Fruit fly (Drosophila melanogaster) whole organism, embryonic: ENCODE data around the gene CG10793.

Experiments used
- ATbp ChIP-seq: fragments of 200-800 bp; sonication (Bioruptor generic); optimal IDR thresholded peaks from 2 replicates; lab custom pipeline; 2017; ENCODE audit warnings: missing biosample characterization, mild to moderate bottlenecking, missing genetic modification characterization, missing genetic modification reagents
- Asciz ChIP-seq: fragments of 200-800 bp; sonication (Bioruptor generic); optimal IDR thresholded peaks from 2 replicates; lab custom pipeline; 2017; ENCODE audit warnings: missing biosample characterization, mild to moderate bottlenecking, missing genetic modification characterization, missing genetic modification reagents
- Atf6 ChIP-seq: fragments of 200-800 bp; sonication (Bioruptor generic); IDR thresholded peaks from 2 replicates; pipeline ENCODE4 v1.3.6; 2022; ENCODE audit warnings: missing biosample characterization, missing genetic modification characterization
- Bteb2 ChIP-seq: fragments of 200-800 bp; sonication (Bioruptor generic); optimal IDR thresholded peaks from 2 replicates; lab custom pipeline; 2016; ENCODE audit warnings: missing biosample characterization, missing genetic modification characterization
- CG12219 ChIP-seq: fragments of 200-800 bp; sonication (Bioruptor generic); optimal IDR thresholded peaks from 3 replicates; lab custom pipeline; 2018; ENCODE audit warnings: missing biosample characterization, mild to moderate bottlenecking, missing genetic modification characterization
- CG12391 ChIP-seq: fragments of 200-800 bp; sonication (Bioruptor generic); optimal IDR thresholded peaks from 3 replicates; lab custom pipeline; 2018; ENCODE audit warnings: missing biosample characterization, mild to moderate bottlenecking, missing genetic modification characterization, moderate library complexity
- CG13775 ChIP-seq: fragments of 200-800 bp; sonication (Bioruptor generic); optimal IDR thresholded peaks from 3 replicates; lab custom pipeline; 2017; ENCODE audit warnings: missing biosample characterization, mild to moderate bottlenecking, missing genetic modification characterization
- CG14441 ChIP-seq: fragments of 200-800 bp; sonication (Bioruptor generic); IDR thresholded peaks from 2 replicates; pipeline ENCODE4 v1.3.6; 2022; ENCODE audit warnings: missing biosample characterization, missing genetic modification characterization
- CG1529 ChIP-seq: fragments of 200-800 bp; sonication (Bioruptor generic); optimal IDR thresholded peaks from 3 replicates; lab custom pipeline; 2018; ENCODE audit warnings: missing biosample characterization, missing genetic modification characterization
- CG15696 ChIP-seq: fragments of 200-800 bp; sonication (Bioruptor generic); optimal IDR thresholded peaks from 2 replicates; lab custom pipeline; 2019; ENCODE audit warnings: missing biosample characterization, mild to moderate bottlenecking, missing genetic modification characterization, moderate library complexity
- CG2678 ChIP-seq: fragments of 200-800 bp; sonication (Bioruptor generic); optimal IDR thresholded peaks from 3 replicates; lab custom pipeline; 2019; ENCODE audit warnings: missing biosample characterization, mild to moderate bottlenecking, missing genetic modification characterization, moderate library complexity
- CG31224 ChIP-seq: fragments of 200-800 bp; sonication (Bioruptor generic); IDR thresholded peaks from 2 replicates; pipeline ENCODE4 v1.3.6; 2022; ENCODE audit warnings: missing biosample characterization, missing genetic modification characterization
- CG32767 ChIP-seq: fragments of 200-800 bp; sonication (Bioruptor generic); IDR thresholded peaks from 2 replicates; pipeline ENCODE4 v1.3.6; 2022; ENCODE audit warnings: missing biosample characterization, missing genetic modification characterization
- CG3995 ChIP-seq: fragments of 200-800 bp; sonication (Bioruptor generic); optimal IDR thresholded peaks from 3 replicates; lab custom pipeline; 2016; ENCODE audit warnings: missing biosample characterization, missing genetic modification characterization
- CG6272 ChIP-seq: fragments of 200-800 bp; sonication (Bioruptor generic); IDR thresholded peaks from 2 replicates; pipeline ENCODE4 v1.3.6; 2022; ENCODE audit warnings: missing biosample characterization, missing genetic modification characterization
- CG6683 ChIP-seq: fragments of 200-800 bp; sonication (Bioruptor generic); optimal IDR thresholded peaks from 2 replicates; lab custom pipeline; 2017; ENCODE audit warnings: missing biosample characterization, mild to moderate bottlenecking, missing genetic modification characterization, missing genetic modification reagents
- CG8478 ChIP-seq: fragments of >200 bp; optimal IDR thresholded peaks from 2 replicates; lab custom pipeline; 2018
- CG9876 ChIP-seq: fragments of 200-800 bp; sonication (Bioruptor generic); optimal IDR thresholded peaks from 2 replicates; lab custom pipeline; 2016; ENCODE audit warnings: missing biosample characterization, missing genetic modification characterization
- CoRest ChIP-seq: fragments of 200-800 bp; sonication (Bioruptor generic); optimal IDR thresholded peaks from 3 replicates; lab custom pipeline; 2018; ENCODE audit warnings: missing biosample characterization, mild to moderate bottlenecking, missing genetic modification characterization, moderate library complexity
- Dref ChIP-seq: fragments of 200-800 bp; sonication (Bioruptor generic); IDR thresholded peaks from 2 replicates; pipeline ENCODE4 v1.3.6; 2022; ENCODE audit warnings: missing biosample characterization, missing genetic modification characterization
- ERR ChIP-seq: fragments of 200-800 bp; sonication (Bioruptor generic); optimal IDR thresholded peaks from 2 replicates; lab custom pipeline; 2016; ENCODE audit warnings: missing biosample characterization, missing genetic modification characterization
- Elba2 ChIP-seq: fragments of 200-800 bp; sonication (Bioruptor generic); optimal IDR thresholded peaks from 3 replicates; lab custom pipeline; 2016; ENCODE audit warnings: missing biosample characterization, missing genetic modification characterization
- GATAe ChIP-seq: fragments of 200-800 bp; sonication (Bioruptor generic); conservative IDR thresholded peaks from 2 replicates; pipeline ENCODE4 v1.3.6; 2022; ENCODE audit warnings: missing biosample characterization, missing genetic modification characterization
- Hr39 ChIP-seq: fragments of >200 bp; optimal IDR thresholded peaks from 2 replicates; lab custom pipeline; 2017
- Kr ChIP-seq: fragments of 200-800 bp; sonication (Bioruptor generic); optimal IDR thresholded peaks from 2 replicates; lab custom pipeline; 2017; ENCODE audit warnings: missing biosample characterization, mild to moderate bottlenecking, missing genetic modification characterization
- Lim3 ChIP-seq: fragments of 200-800 bp; sonication (Bioruptor generic); IDR thresholded peaks from 2 replicates; pipeline ENCODE4 v1.3.6; 2022; ENCODE audit warnings: missing biosample characterization, missing genetic modification characterization
- Lpt ChIP-seq: fragments of >200 bp; optimal IDR thresholded peaks from 2 replicates; lab custom pipeline; 2018; ENCODE audit warnings: missing biosample characterization, missing genetic modification characterization
- MBD-R2 ChIP-seq: fragments of 200-800 bp; sonication (Bioruptor generic); IDR thresholded peaks from 2 replicates; pipeline ENCODE4 v1.3.6; 2022; ENCODE audit warnings: missing biosample characterization, missing genetic modification characterization
- MTF-1 ChIP-seq: fragments of 200-800 bp; sonication (Bioruptor generic); optimal IDR thresholded peaks from 2 replicates; lab custom pipeline; 2018; ENCODE audit warnings: missing biosample characterization, mild to moderate bottlenecking, missing genetic modification characterization, borderline replicate concordance
- NFAT ChIP-seq: fragments of 200-800 bp; sonication (Bioruptor generic); IDR thresholded peaks from 2 replicates; pipeline ENCODE4 v1.3.6; 2022; ENCODE audit warnings: missing biosample characterization, missing genetic modification characterization
- PHDP ChIP-seq: fragments of 200-800 bp; sonication (Bioruptor generic); optimal IDR thresholded peaks from 3 replicates; lab custom pipeline; 2018; ENCODE audit warnings: missing biosample characterization, mild to moderate bottlenecking, missing genetic modification characterization, moderate library complexity
- Scr ChIP-seq: fragments of 200-800 bp; sonication (Bioruptor generic); IDR thresholded peaks from 2 replicates; pipeline ENCODE4 v1.3.6; 2022; ENCODE audit warnings: missing biosample characterization, missing genetic modification characterization; ENCODE audit not compliant: partially characterized antibody
- Taf1 ChIP-seq: fragments of 200-800 bp; sonication (Bioruptor generic); IDR thresholded peaks from 2 replicates; pipeline ENCODE4 v1.3.6; 2022; ENCODE audit warnings: missing biosample characterization, missing genetic modification characterization
- amos ChIP-seq: fragments of 200-800 bp; sonication (Bioruptor generic); IDR thresholded peaks from 2 replicates; pipeline ENCODE4 v1.3.6; 2022; ENCODE audit warnings: missing biosample characterization, missing genetic modification characterization; ENCODE audit not compliant: partially characterized antibody
- ara ChIP-seq: fragments of 200-800 bp; sonication (Bioruptor generic); IDR thresholded peaks from 2 replicates; pipeline ENCODE4 v1.3.6; 2022; ENCODE audit warnings: missing biosample characterization, missing genetic modification characterization
- ase ChIP-seq: fragments of 200-800 bp; sonication (Bioruptor generic); IDR thresholded peaks from 3 replicates; pipeline ENCODE4 v1.3.6; 2022; ENCODE audit warnings: missing biosample characterization, missing genetic modification characterization
- cg ChIP-seq: fragments of 200-800 bp; sonication (Bioruptor generic); optimal IDR thresholded peaks from 3 replicates; lab custom pipeline; 2019; ENCODE audit warnings: missing biosample characterization, mild to moderate bottlenecking, missing genetic modification characterization, moderate library complexity
- chm ChIP-seq: fragments of 200-800 bp; sonication (Bioruptor generic); IDR thresholded peaks from 2 replicates; pipeline ENCODE4 v1.3.6; 2022; ENCODE audit warnings: missing biosample characterization, missing genetic modification characterization
- dysf ChIP-seq: fragments of 200-800 bp; sonication (Bioruptor generic); IDR thresholded peaks from 3 replicates; pipeline ENCODE4 v1.3.6; 2022; ENCODE audit warnings: missing biosample characterization, missing genetic modification characterization
- en ChIP-seq: fragments of 200-800 bp; sonication (Bioruptor generic); optimal IDR thresholded peaks from 2 replicates; lab custom pipeline; 2016; ENCODE audit warnings: missing biosample characterization, missing genetic modification characterization
- fru ChIP-seq: fragments of >200 bp; optimal IDR thresholded peaks from 2 replicates; lab custom pipeline; 2017
- gce ChIP-seq: fragments of 200-800 bp; sonication (Bioruptor generic); IDR thresholded peaks from 3 replicates; pipeline ENCODE4 v1.3.6; 2022; ENCODE audit warnings: missing biosample characterization, missing genetic modification characterization
- hth ChIP-seq: fragments of >200 bp; optimal IDR thresholded peaks from 2 replicates; lab custom pipeline; 2017; ENCODE audit warnings: inconsistent platforms
- kay ChIP-seq: fragments of 200-800 bp; sonication (Bioruptor generic); optimal IDR thresholded peaks from 2 replicates; lab custom pipeline; 2016; ENCODE audit warnings: missing biosample characterization, missing genetic modification characterization
- klu ChIP-seq: fragments of 200-800 bp; sonication (Bioruptor generic); IDR thresholded peaks from 2 replicates; pipeline ENCODE4 v1.3.6; 2022; ENCODE audit warnings: missing biosample characterization, missing genetic modification characterization
- maf-S ChIP-seq: fragments of 200-800 bp; sonication (Bioruptor generic); optimal IDR thresholded peaks from 2 replicates; lab custom pipeline; 2016; ENCODE audit warnings: missing biosample characterization, missing genetic modification characterization
- psq ChIP-seq: fragments of 200-800 bp; sonication (Bioruptor generic); optimal IDR thresholded peaks from 2 replicates; lab custom pipeline; 2017; ENCODE audit warnings: missing biosample characterization, missing genetic modification characterization
- sd ChIP-seq: fragments of 200-800 bp; sonication (Bioruptor generic); optimal IDR thresholded peaks from 3 replicates; lab custom pipeline; 2018; ENCODE audit warnings: missing biosample characterization, mild to moderate bottlenecking, missing genetic modification characterization, moderate library complexity
- slp2 ChIP-seq: fragments of 200-800 bp; sonication (Bioruptor generic); optimal IDR thresholded peaks from 2 replicates; lab custom pipeline; 2016; ENCODE audit warnings: missing biosample characterization, missing genetic modification characterization
- sug ChIP-seq: fragments of 200-800 bp; optimal IDR thresholded peaks from 2 replicates; lab custom pipeline; 2019; ENCODE audit warnings: missing biosample characterization, mild to moderate bottlenecking, missing genetic modification characterization, moderate library complexity
- ttk ChIP-seq: fragments of 200-800 bp; sonication (Bioruptor generic); IDR thresholded peaks from 2 replicates; pipeline ENCODE4 v2.1.2; 2022; ENCODE audit warnings: missing biosample characterization, missing genetic modification characterization
- usp ChIP-seq: fragments of >200 bp; optimal IDR thresholded peaks from 2 replicates; lab custom pipeline; 2017; ENCODE audit warnings: missing biosample characterization, missing genetic modification characterization
- vfl ChIP-seq: fragments of 200-800 bp; sonication (Bioruptor generic); optimal IDR thresholded peaks from 2 replicates; lab custom pipeline; 2016; ENCODE audit warnings: missing biosample characterization, missing genetic modification characterization
- wor ChIP-seq: fragments of 200-800 bp; sonication (Bioruptor generic); IDR thresholded peaks from 2 replicates; pipeline ENCODE4 v1.3.6; 2022; ENCODE audit warnings: missing biosample characterization, missing genetic modification characterization

Gene CG10793

dm6 chrX:3363676-3364075 is 47.5 kb upstream of the CG10793 start (continued):
- no peak for TF ChIP-seq CG12219 (GFP tag; lab: Kevin White, UChicago)
- no peak for TF ChIP-seq psq
- TF ChIP-seq CG13775 (GFP tag; lab: Kevin White, UChicago), result peak; percentile 54
- TF ChIP-seq GATAe, result peak; percentile 17; the same call in 1 of the 2 replicates
- no peak for TF ChIP-seq cg (GFP tag; lab: Kevin White, UChicago)
- no peak for TF ChIP-seq CG6272
- no peak for TF ChIP-seq amos (GFP tag; lab: Robert Waterston, UW)
- no peak for TF ChIP-seq Elba2
- peak; percentile 75 for TF ChIP-seq CG2678 (tag; lab: Kevin White, UChicago)
- TF ChIP-seq CG6683 (GFP tag; lab: Kevin White, UChicago), result peak; percentile 4
- no peak for TF ChIP-seq Hr39
- no peak for TF ChIP-seq CG3995 (GFP tag; lab: Kevin White, UChicago)
- TF ChIP-seq chm (GFP tag; lab: Robert Waterston, UW), result peak; percentile 37; the same call in 1 of the 2 replicates
- peak; percentile 77 for TF ChIP-seq Taf1
- TF ChIP-seq Bteb2 (GFP tag; lab: Kevin White, UChicago), result peak; percentile 68
- peak; percentile 60 for TF ChIP-seq sd (tag; lab: Kevin White, UChicago)
- peak; percentile 46; the same call in 1 of the 2 replicates for TF ChIP-seq CG14441 (GFP tag; lab: Robert Waterston, UW)
- no peak for TF ChIP-seq hth (lab: Kevin White, UChicago)
- peak; percentile 58 for TF ChIP-seq maf-S (GFP tag; lab: Kevin White, UChicago)
- TF ChIP-seq Lim3 (GFP tag; lab: Robert Waterston, UW), result no peak
- no peak for TF ChIP-seq Kr (GFP tag; lab: Kevin White, UChicago)
- peak; percentile 68 for TF ChIP-seq klu
- TF ChIP-seq kay (GFP tag; lab: Kevin White, UChicago), result peak; percentile 38
- TF ChIP-seq PHDP (tag; lab: Kevin White, UChicago), result peak; percentile 68
- TF ChIP-seq NFAT (GFP tag; lab: Robert Waterston, UW), result peak; percentile 93
- TF ChIP-seq ERR (GFP tag; lab: Kevin White, UChicago), result peak; percentile 68
- no peak for TF ChIP-seq Dref (GFP tag; lab: Robert Waterston, UW)
- peak; percentile 11 for TF ChIP-seq en (GFP tag; lab: Kevin White, UChicago)
- TF ChIP-seq Scr (GFP tag; lab: Robert Waterston, UW), result no peak
- TF ChIP-seq Lpt (GFP tag; lab: Kevin White, UChicago), result no peak
- TF ChIP-seq dysf, result peak; percentile 80; the same call in 2 of the 3 replicates
- no peak for TF ChIP-seq CG8478
- no peak for TF ChIP-seq CG1529 (GFP tag; lab: Kevin White, UChicago)
- peak; percentile 77 for TF ChIP-seq MBD-R2 (GFP tag; lab: Robert Waterston, UW)
- peak; percentile 74 for TF ChIP-seq ara (GFP tag; lab: Robert Waterston, UW)
- peak; percentile 35 for TF ChIP-seq CG15696
- peak; percentile 15 for TF ChIP-seq CG9876 (GFP tag; lab: Kevin White, UChicago)
- TF ChIP-seq CG32767, result 0 out of 2 replicates have a peak, but pooled peaks have one; percentile 46
- TF ChIP-seq vfl (GFP tag; lab: Kevin White, UChicago), result peak; percentile 69
- peak; percentile 88 for TF ChIP-seq CG31224 (GFP tag; lab: Robert Waterston, UW)
- peak; percentile 40 for TF ChIP-seq sug (tag; lab: Kevin White, UChicago)
- TF ChIP-seq usp (GFP tag; lab: Kevin White, UChicago), result no peak
- TF ChIP-seq fru (lab: Kevin White, UChicago), result no peak
- TF ChIP-seq ase, result no peak
- peak; percentile 3 for TF ChIP-seq ATbp (GFP tag; lab: Kevin White, UChicago)
- TF ChIP-seq slp2 (GFP tag; lab: Kevin White, UChicago), result peak; percentile 55
- TF ChIP-seq CoRest (tag; lab: Kevin White, UChicago), result peak; percentile 67
- no peak for TF ChIP-seq wor (GFP tag; lab: Robert Waterston, UW)
- TF ChIP-seq CG12391 (tag; lab: Kevin White, UChicago), result peak; percentile 45
- TF ChIP-seq gce (GFP tag; lab: Robert Waterston, UW), result 0 out of 3 replicates have a peak, but pooled peaks have one; percentile 9
- TF ChIP-seq MTF-1 (GFP tag; lab: Kevin White, UChicago), result no peak
- peak; percentile 89 for TF ChIP-seq Atf6
- no peak for TF ChIP-seq Asciz
- no peak for TF ChIP-seq ttk (GFP tag; lab: Robert Waterston, UW)
